Fruit fly (Drosophila melanogaster): ENCODE measurements around the gene Pdss2.

Gene Pdss2

dm6 chr3L:21049417-21049914 lies 21.8 kb downstream of the Pdss2 start (continued):
- no peak for TF ChIP-seq Atf-2 (GFP tag; optimal IDR thresholded peaks at IDR 0.05)
- TF ChIP-seq CG17186 (GFP tag; optimal IDR thresholded peaks at IDR 0.05), result no peak
- no peak for TF ChIP-seq insv (GFP tag; optimal IDR thresholded peaks at IDR 0.05)
- TF ChIP-seq CG6791 (GFP tag; IDR thresholded peaks at IDR 0.05; ENCODE audit: partially characterized antibody), result peak; percentile 62; the same call in 1 of the 3 replicates
- TF ChIP-seq kni (GFP tag; optimal IDR thresholded peaks at IDR 0.05), result peak; percentile 72
- no peak for TF ChIP-seq ac (GFP tag; optimal IDR thresholded peaks at IDR 0.05)
- TF ChIP-seq Neu2 (GFP tag; optimal IDR thresholded peaks at IDR 0.05; ENCODE audit: borderline replicate concordance), result peak; percentile 40
- TF ChIP-seq Oli (tag; optimal IDR thresholded peaks at IDR 0.05), result no peak
- no peak for TF ChIP-seq Hsf (GFP tag; optimal IDR thresholded peaks at IDR 0.05)
- peak; percentile 48 for TF ChIP-seq pita (GFP tag; optimal IDR thresholded peaks at IDR 0.05)
- peak; percentile 44; the same call in 1 of the 2 replicates for TF ChIP-seq slbo (GFP tag; IDR thresholded peaks at IDR 0.05)
- TF ChIP-seq grau (tag; optimal IDR thresholded peaks at IDR 0.05), result peak; percentile 30
- no peak for TF ChIP-seq Atf6 (GFP tag; IDR thresholded peaks at IDR 0.05)
- TF ChIP-seq Drgx (GFP tag; IDR thresholded peaks at IDR 0.05), result peak; percentile 37
- peak; percentile 6 for TF ChIP-seq CG6813 (GFP tag; optimal IDR thresholded peaks at IDR 0.05)
- TF ChIP-seq crc (GFP tag; optimal IDR thresholded peaks at IDR 0.05), result no peak
- no peak for TF ChIP-seq CG2129 (GFP tag; IDR thresholded peaks at IDR 0.05; ENCODE audit: partially characterized antibody)
- peak; percentile 75 for TF ChIP-seq Lhr (GFP tag; optimal IDR thresholded peaks at IDR 0.05)
- peak; percentile 32 for TF ChIP-seq CG12659 (GFP tag; optimal IDR thresholded peaks at IDR 0.05)
- TF ChIP-seq CG17328 (GFP tag; IDR thresholded peaks at IDR 0.05), result 0 out of 2 replicates have a peak, but pooled peaks have one; percentile 34
- TF ChIP-seq CG1233 (GFP tag; optimal IDR thresholded peaks at IDR 0.05), result peak; percentile 5
- no peak for TF ChIP-seq Dad (GFP tag; optimal IDR thresholded peaks at IDR 0.05)
- TF ChIP-seq dpn (GFP tag; optimal IDR thresholded peaks at IDR 0.05), result peak in 1 of 2 experiments; percentile 24
- no peak for TF ChIP-seq Fer2 (tag; optimal IDR thresholded peaks at IDR 0.05)
- TF ChIP-seq CHES-1-like (GFP tag; optimal IDR thresholded peaks at IDR 0.05), result peak; percentile 49
- peak; percentile 22 for TF ChIP-seq CG9609 (GFP tag; optimal IDR thresholded peaks at IDR 0.05)
- no peak for TF ChIP-seq CG6272 (GFP tag; IDR thresholded peaks at IDR 0.05)
- peak; percentile 81 for TF ChIP-seq CG1832 (GFP tag; optimal IDR thresholded peaks at IDR 0.05)
- TF ChIP-seq CG33557 (GFP tag; optimal IDR thresholded peaks at IDR 0.05), result no peak
- no peak for TF ChIP-seq dan (GFP tag; IDR thresholded peaks at IDR 0.05)
- peak; percentile 69 for TF ChIP-seq Tbp (GFP tag; optimal IDR thresholded peaks at IDR 0.05)
- no peak for TF ChIP-seq da (GFP tag; optimal IDR thresholded peaks at IDR 0.05)
- no peak for TF ChIP-seq bcd (GFP tag; optimal IDR thresholded peaks at IDR 0.05)
- no peak for TF ChIP-seq CG7271 (tag; optimal IDR thresholded peaks at IDR 0.05)
- TF ChIP-seq sisA (GFP tag; IDR thresholded peaks at IDR 0.05), result peak; percentile 27; the same call in 1 of the 2 replicates
- peak; percentile 56 for TF ChIP-seq CG4282 (GFP tag; optimal IDR thresholded peaks at IDR 0.05)
- no peak for TF ChIP-seq CG13296 (GFP tag; optimal IDR thresholded peaks at IDR 0.05)
- peak; percentile 24 for TF ChIP-seq MTF-1 (GFP tag; optimal IDR thresholded peaks at IDR 0.05; ENCODE audit: borderline replicate concordance)
- TF ChIP-seq CG34224 (GFP tag; IDR thresholded peaks at IDR 0.05; ENCODE audit: partially characterized antibody), result no peak; the same call in 2 of the 3 replicates
- no peak for TF ChIP-seq CG3838 (GFP tag; optimal IDR thresholded peaks at IDR 0.05)
- TF ChIP-seq H15 (GFP tag; IDR thresholded peaks at IDR 0.05), result no peak
- TF ChIP-seq CG5180 (GFP tag; optimal IDR thresholded peaks at IDR 0.05), result peak; percentile 34
- peak; percentile 32 for TF ChIP-seq CG30403 (GFP tag; optimal IDR thresholded peaks at IDR 0.05)
- TF ChIP-seq eyg (GFP tag; optimal IDR thresholded peaks at IDR 0.05), result no peak
- no peak for TF ChIP-seq Dp (GFP tag; optimal IDR thresholded peaks at IDR 0.05)
- TF ChIP-seq CG18262 (tag; optimal IDR thresholded peaks at IDR 0.05), result no peak
- TF ChIP-seq Ssrp (tag; optimal IDR thresholded peaks at IDR 0.05), result no peak
- no peak for TF ChIP-seq CG30020 (tag; optimal IDR thresholded peaks at IDR 0.05)
- 0 out of 2 replicates have a peak, but pooled peaks have one; percentile 11 for TF ChIP-seq onecut (GFP tag; IDR thresholded peaks at IDR 0.05)
- peak; percentile 65 for TF ChIP-seq CG16863 (GFP tag; optimal IDR thresholded peaks at IDR 0.05)
